Worm (Caenorhabditis elegans): Measurements from ENCODE around the gene T08G3.13.

ce11 chrV:16487474-16487873 lies 39.6 kb downstream of the T08G3.13 start, which contains the start of gene Y32B12A.5:
- TF ChIP-seq ztf-4 (tag; optimal IDR thresholded peaks at IDR 0.05) (no peak), unc-62 (GFP tag; optimal IDR thresholded peaks at IDR 0.05) (no peak), lin-15B (tag; optimal IDR thresholded peaks at IDR 0.05) (no peak), fkh-10 (GFP tag; optimal IDR thresholded peaks at IDR 0.05) (no peak), nhr-11 (tag; optimal IDR thresholded peaks at IDR 0.05) (no peak), unc-39 (tag; optimal IDR thresholded peaks at IDR 0.05) (no peak), zag-1 (tag; optimal IDR thresholded peaks at IDR 0.05) (no peak), nhr-77 (tag; optimal IDR thresholded peaks at IDR 0.05) (no peak), elt-3 (tag; optimal IDR thresholded peaks at IDR 0.05) (no peak), nhr-237 (tag; optimal IDR thresholded peaks at IDR 0.05) (no peak), ztf-11 (tag; optimal IDR thresholded peaks at IDR 0.05) (no peak), ZK546.5 (tag; optimal IDR thresholded peaks at IDR 0.05) (no peak), mdl-1 (tag; optimal IDR thresholded peaks at IDR 0.05) (no peak), pqm-1 (tag; optimal IDR thresholded peaks at IDR 0.05) (no peak)
